Fruit fly (Drosophila melanogaster) whole organism, embryonic: ENCODE data around the gene Actn3.

ENCODE experiments used
- Adf1 ChIP-seq: fragments of 200-800 bp; sonication (Bioruptor generic); IDR thresholded peaks from 2 replicates; pipeline ENCODE4 v1.3.6; 2022; ENCODE audit warnings: missing biosample characterization, missing genetic modification characterization
- CG11247 ChIP-seq: fragments of 200-800 bp; sonication (Bioruptor generic); IDR thresholded peaks from 2 replicates; pipeline ENCODE4 v1.3.6; 2022; ENCODE audit warnings: missing biosample characterization, missing genetic modification characterization
- CG11560 ChIP-seq: fragments of 200-800 bp; sonication (Bioruptor generic); IDR thresholded peaks from 3 replicates; pipeline ENCODE4 v1.3.6; 2022; ENCODE audit warnings: missing biosample characterization, missing genetic modification characterization
- CG12942 ChIP-seq: fragments of 200-800 bp; sonication (Bioruptor generic); optimal IDR thresholded peaks from 3 replicates; lab custom pipeline; 2016; ENCODE audit warnings: missing biosample characterization, missing genetic modification characterization
- CG13624 ChIP-seq: fragments of 200-800 bp; sonication (Bioruptor generic); optimal IDR thresholded peaks from 2 replicates; lab custom pipeline; 2016; ENCODE audit warnings: missing biosample characterization, missing genetic modification characterization
- CG13775 ChIP-seq: fragments of 200-800 bp; sonication (Bioruptor generic); optimal IDR thresholded peaks from 3 replicates; lab custom pipeline; 2017; ENCODE audit warnings: missing biosample characterization, mild to moderate bottlenecking, missing genetic modification characterization
- CG14667 ChIP-seq: fragments of 200-800 bp; sonication (Bioruptor generic); IDR thresholded peaks from 2 replicates; pipeline ENCODE4 v1.3.6; 2022; ENCODE audit warnings: missing biosample characterization, missing genetic modification characterization
- CG15696 ChIP-seq: fragments of 200-800 bp; sonication (Bioruptor generic); optimal IDR thresholded peaks from 2 replicates; lab custom pipeline; 2019; ENCODE audit warnings: missing biosample characterization, mild to moderate bottlenecking, missing genetic modification characterization, moderate library complexity
- CG31365 ChIP-seq: fragments of 200-800 bp; sonication (Bioruptor generic); optimal IDR thresholded peaks from 2 replicates; lab custom pipeline; 2018; ENCODE audit warnings: missing biosample characterization, mild to moderate bottlenecking, missing genetic modification characterization
- CG3407 ChIP-seq: fragments of 200-800 bp; sonication (Bioruptor generic); optimal IDR thresholded peaks from 2 replicates; lab custom pipeline; 2018; ENCODE audit warnings: missing biosample characterization, mild to moderate bottlenecking, missing genetic modification characterization
- CG6683 ChIP-seq: fragments of 200-800 bp; sonication (Bioruptor generic); optimal IDR thresholded peaks from 2 replicates; lab custom pipeline; 2017; ENCODE audit warnings: missing biosample characterization, mild to moderate bottlenecking, missing genetic modification characterization, missing genetic modification reagents
- CG6689 ChIP-seq: fragments of 200-800 bp; sonication (Bioruptor generic); IDR thresholded peaks from 2 replicates; pipeline ENCODE4 v1.3.6; 2022; ENCODE audit warnings: missing biosample characterization, missing genetic modification characterization
- CG7745 ChIP-seq: fragments of 200-800 bp; sonication (Bioruptor generic); optimal IDR thresholded peaks from 2 replicates; lab custom pipeline; 2018; ENCODE audit warnings: missing biosample characterization, mild to moderate bottlenecking, missing genetic modification characterization, moderate library complexity
- CG7963 ChIP-seq: fragments of 200-800 bp; sonication (Bioruptor generic); IDR thresholded peaks from 3 replicates; pipeline ENCODE4 v1.3.6; 2022; ENCODE audit warnings: missing biosample characterization, missing genetic modification characterization; ENCODE audit not compliant: partially characterized antibody
- CG8290 ChIP-seq, 3 experiments: fragments of 200-800 bp; sonication (Bioruptor generic); optimal IDR thresholded peaks; 2 replicates each; lab custom pipeline; 2016 to 2019; ENCODE audit warnings: missing biosample characterization in 3 of 3, missing genetic modification characterization in 3 of 3, mild to moderate bottlenecking in 2 of 3, moderate library complexity in 1 of 3
- CG8478 ChIP-seq: fragments of >200 bp; optimal IDR thresholded peaks from 2 replicates; lab custom pipeline; 2018
- CG9817 ChIP-seq: fragments of 200-800 bp; sonication (Bioruptor generic); optimal IDR thresholded peaks from 2 replicates; lab custom pipeline; 2018; ENCODE audit warnings: missing biosample characterization, mild to moderate bottlenecking, missing genetic modification characterization, moderate library complexity
- CTCF ChIP-seq: fragments of 200-800 bp; sonication (Bioruptor generic); optimal IDR thresholded peaks from 2 replicates; lab custom pipeline; 2017; ENCODE audit warnings: missing biosample characterization, mild to moderate bottlenecking, missing genetic modification characterization, moderate library complexity
- D19A ChIP-seq: fragments of 200-800 bp; optimal IDR thresholded peaks from 3 replicates; lab custom pipeline; 2019; ENCODE audit warnings: missing biosample characterization, mild to moderate bottlenecking, missing genetic modification characterization, moderate library complexity
- Doc2 ChIP-seq: fragments of 200-800 bp; sonication (Bioruptor generic); IDR thresholded peaks from 2 replicates; pipeline ENCODE4 v1.3.6; 2022; ENCODE audit warnings: missing biosample characterization, missing genetic modification characterization
- ERR ChIP-seq: fragments of 200-800 bp; sonication (Bioruptor generic); optimal IDR thresholded peaks from 2 replicates; lab custom pipeline; 2016; ENCODE audit warnings: missing biosample characterization, missing genetic modification characterization
- Fer1 ChIP-seq: fragments of 200-800 bp; sonication (Bioruptor generic); optimal IDR thresholded peaks from 2 replicates; lab custom pipeline; 2017; ENCODE audit warnings: missing biosample characterization, mild to moderate bottlenecking, missing genetic modification characterization
- H15 ChIP-seq: fragments of 200-800 bp; sonication (Bioruptor generic); IDR thresholded peaks from 3 replicates; pipeline ENCODE4 v1.3.6; 2022; ENCODE audit warnings: missing biosample characterization, missing genetic modification characterization
- H2.0 ChIP-seq: fragments of 200-800 bp; sonication (Bioruptor generic); IDR thresholded peaks from 2 replicates; pipeline ENCODE4 v1.3.6; 2022; ENCODE audit warnings: missing biosample characterization, missing genetic modification characterization
- HLH54F ChIP-seq: fragments of 200-800 bp; sonication (Bioruptor generic); optimal IDR thresholded peaks from 3 replicates; lab custom pipeline; 2016; ENCODE audit warnings: missing biosample characterization, missing genetic modification characterization
- HmgZ ChIP-seq: fragments of 200-800 bp; sonication (Bioruptor generic); optimal IDR thresholded peaks from 2 replicates; lab custom pipeline; 2018; ENCODE audit warnings: missing biosample characterization, mild to moderate bottlenecking, missing genetic modification characterization
- Hr3 ChIP-seq: fragments of 200-800 bp; sonication (Bioruptor generic); optimal IDR thresholded peaks from 3 replicates; lab custom pipeline; 2016; ENCODE audit warnings: missing biosample characterization, missing genetic modification characterization
- Kr ChIP-seq: fragments of 200-800 bp; sonication (Bioruptor generic); optimal IDR thresholded peaks from 2 replicates; lab custom pipeline; 2017; ENCODE audit warnings: missing biosample characterization, mild to moderate bottlenecking, missing genetic modification characterization
- MBD-R2 ChIP-seq: fragments of 200-800 bp; sonication (Bioruptor generic); IDR thresholded peaks from 2 replicates; pipeline ENCODE4 v1.3.6; 2022; ENCODE audit warnings: missing biosample characterization, missing genetic modification characterization
- MTF-1 ChIP-seq: fragments of 200-800 bp; sonication (Bioruptor generic); optimal IDR thresholded peaks from 2 replicates; lab custom pipeline; 2018; ENCODE audit warnings: missing biosample characterization, mild to moderate bottlenecking, missing genetic modification characterization, borderline replicate concordance
- Optix ChIP-seq: fragments of 200-800 bp; sonication (Bioruptor generic); IDR thresholded peaks from 3 replicates; pipeline ENCODE4 v1.3.6; 2022; ENCODE audit warnings: missing biosample characterization, missing genetic modification characterization
- Rfx ChIP-seq: fragments of 200-800 bp; sonication (Bioruptor generic); IDR thresholded peaks from 2 replicates; pipeline ENCODE4 v1.3.6; 2022; ENCODE audit warnings: missing biosample characterization, missing genetic modification characterization
- Xrp1 ChIP-seq: fragments of 200-800 bp; sonication (Bioruptor generic); IDR thresholded peaks from 2 replicates; pipeline ENCODE4 v1.3.6; 2022; ENCODE audit warnings: missing biosample characterization, missing genetic modification characterization
- az2 ChIP-seq: fragments of 200-800 bp; sonication (Bioruptor generic); optimal IDR thresholded peaks from 3 replicates; lab custom pipeline; 2016; ENCODE audit warnings: missing biosample characterization, missing genetic modification characterization
- cg ChIP-seq: fragments of 200-800 bp; sonication (Bioruptor generic); optimal IDR thresholded peaks from 3 replicates; lab custom pipeline; 2019; ENCODE audit warnings: missing biosample characterization, mild to moderate bottlenecking, missing genetic modification characterization, moderate library complexity
- chn ChIP-seq: fragments of 200-800 bp; sonication (Bioruptor generic); optimal IDR thresholded peaks from 2 replicates; lab custom pipeline; 2016; ENCODE audit warnings: missing biosample characterization, missing genetic modification characterization
- corto ChIP-seq: fragments of 200-800 bp; sonication (Bioruptor generic); optimal IDR thresholded peaks from 2 replicates; lab custom pipeline; 2016; ENCODE audit warnings: missing biosample characterization, mild to moderate bottlenecking, missing genetic modification characterization, moderate library complexity
- crp ChIP-seq, 2 experiments: fragments of 200-800 bp; sonication (Bioruptor generic); optimal IDR thresholded peaks; 2 replicates in 1 of 2; 3 replicates in 1 of 2; lab custom pipeline; 2017; ENCODE audit warnings: missing biosample characterization in 2 of 2, missing genetic modification characterization in 2 of 2, mild to moderate bottlenecking in 1 of 2, moderate library complexity in 1 of 2
- ham ChIP-seq: fragments of 200-800 bp; sonication (Bioruptor generic); IDR thresholded peaks from 2 replicates; pipeline ENCODE4 v1.3.6; 2022; ENCODE audit warnings: missing biosample characterization, missing genetic modification characterization
- jigr1 ChIP-seq: fragments of 200-800 bp; sonication (Bioruptor generic); IDR thresholded peaks from 3 replicates; pipeline ENCODE4 v1.3.6; 2022; ENCODE audit warnings: missing biosample characterization, missing genetic modification characterization
- knrl ChIP-seq: fragments of 200-800 bp; sonication (Bioruptor generic); IDR thresholded peaks from 3 replicates; pipeline ENCODE4 v1.3.6; 2022; ENCODE audit warnings: missing biosample characterization, missing genetic modification characterization; ENCODE audit not compliant: partially characterized antibody
- mld ChIP-seq: fragments of 200-800 bp; sonication (Bioruptor generic); IDR thresholded peaks from 3 replicates; pipeline ENCODE4 v1.3.6; 2022; ENCODE audit warnings: missing biosample characterization, missing genetic modification characterization; ENCODE audit not compliant: partially characterized antibody
- nerfin-2 ChIP-seq: fragments of 200-800 bp; sonication (Bioruptor generic); IDR thresholded peaks from 2 replicates; pipeline ENCODE4 v1.3.6; 2022; ENCODE audit warnings: missing biosample characterization, missing genetic modification characterization; ENCODE audit not compliant: partially characterized antibody
- nmo ChIP-seq: fragments of 200-800 bp; sonication (Bioruptor generic); optimal IDR thresholded peaks from 2 replicates; lab custom pipeline; 2018; ENCODE audit warnings: missing biosample characterization, mild to moderate bottlenecking, missing genetic modification characterization, moderate library complexity
- peb ChIP-seq: fragments of 200-800 bp; sonication (Bioruptor generic); IDR thresholded peaks from 2 replicates; pipeline ENCODE4 v1.3.6; 2022; ENCODE audit warnings: missing biosample characterization, missing genetic modification characterization
- shn ChIP-seq: fragments of 200-800 bp; sonication (Bioruptor generic); optimal IDR thresholded peaks from 3 replicates; lab custom pipeline; 2016; ENCODE audit warnings: missing biosample characterization, missing genetic modification characterization
- slp2 ChIP-seq: fragments of 200-800 bp; sonication (Bioruptor generic); optimal IDR thresholded peaks from 2 replicates; lab custom pipeline; 2016; ENCODE audit warnings: missing biosample characterization, missing genetic modification characterization
- stwl ChIP-seq: fragments of 200-800 bp; sonication (Bioruptor generic); optimal IDR thresholded peaks from 3 replicates; lab custom pipeline; 2018; ENCODE audit warnings: missing biosample characterization, mild to moderate bottlenecking, missing genetic modification characterization, moderate library complexity
- ttk ChIP-seq: fragments of 200-800 bp; sonication (Bioruptor generic); IDR thresholded peaks from 2 replicates; pipeline ENCODE4 v2.1.2; 2022; ENCODE audit warnings: missing biosample characterization, missing genetic modification characterization
- wor ChIP-seq: fragments of 200-800 bp; sonication (Bioruptor generic); IDR thresholded peaks from 2 replicates; pipeline ENCODE4 v1.3.6; 2022; ENCODE audit warnings: missing biosample characterization, missing genetic modification characterization
- zen ChIP-seq: fragments of 200-800 bp; sonication (Bioruptor generic); optimal IDR thresholded peaks from 3 replicates; lab custom pipeline; 2018; ENCODE audit warnings: missing biosample characterization, mild to moderate bottlenecking, missing genetic modification characterization, moderate library complexity

The Actn3 gene

DNA sequence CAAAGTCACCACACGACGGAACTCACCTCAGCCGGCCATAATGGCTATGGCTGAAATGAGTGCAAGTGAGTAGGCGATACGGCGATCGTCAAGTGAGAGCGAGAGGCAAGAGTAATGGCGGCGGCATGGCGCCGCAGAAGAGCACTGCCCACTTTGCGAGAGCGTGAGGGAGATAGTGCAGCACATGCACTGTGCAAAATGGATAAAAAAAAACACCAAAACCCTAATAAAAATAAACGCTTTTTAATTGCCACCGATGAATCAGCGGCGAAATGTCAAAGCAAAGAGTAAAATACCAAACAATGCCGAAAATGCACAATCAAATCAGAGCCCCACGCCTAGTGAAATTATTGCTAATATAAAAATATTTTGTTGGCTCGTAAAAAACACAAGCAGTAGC is 28.9 kb downstream of the Actn3 start (continued):
- TF ChIP-seq zen (tag; lab: Kevin White, UChicago): peak; percentile 74
- TF ChIP-seq CG13624: peak; percentile 47
- no peak for TF ChIP-seq crp (GFP tag; optimal IDR thresholded peaks at IDR 0.05; lab: Kevin White, UChicago)
- TF ChIP-seq CG11560: no peak
- TF ChIP-seq Optix (GFP tag; lab: Robert Waterston, UW): 0 out of 3 replicates have a peak, but pooled peaks have one; percentile 48
- no peak for TF ChIP-seq HLH54F (GFP tag; lab: Kevin White, UChicago)
- TF ChIP-seq cg (GFP tag; lab: Kevin White, UChicago): peak; percentile 68
- no peak for TF ChIP-seq ham (GFP tag; lab: Robert Waterston, UW)
- TF ChIP-seq wor (GFP tag; lab: Robert Waterston, UW): no peak
- TF ChIP-seq shn (GFP tag; lab: Kevin White, UChicago): no peak
- no peak for TF ChIP-seq Hr3 (GFP tag; lab: Kevin White, UChicago)
- TF ChIP-seq CG11247 (GFP tag; lab: Robert Waterston, UW): no peak
- TF ChIP-seq H2.0 (GFP tag; lab: Robert Waterston, UW): 0 out of 2 replicates have a peak, but pooled peaks have one; percentile 4
- TF ChIP-seq Kr (GFP tag; lab: Kevin White, UChicago): no peak
- TF ChIP-seq corto: no peak
- TF ChIP-seq ERR (GFP tag; lab: Kevin White, UChicago): no peak
- no peak for TF ChIP-seq stwl (tag; lab: Kevin White, UChicago)
- peak; percentile 95 for TF ChIP-seq CG8478 (lab: Kevin White, UChicago)
- no peak for TF ChIP-seq Doc2 (GFP tag; lab: Robert Waterston, UW)
- TF ChIP-seq mld (GFP tag; lab: Robert Waterston, UW): no peak
- TF ChIP-seq CG13775 (GFP tag; lab: Kevin White, UChicago): no peak
- peak; percentile 41; the same call in 1 of the 2 replicates for TF ChIP-seq ttk (GFP tag; lab: Robert Waterston, UW)
- peak; percentile 24; the same call in 1 of the 2 replicates for TF ChIP-seq CG6689 (GFP tag; lab: Robert Waterston, UW)
- peak; percentile 32; the same call in 1 of the 2 replicates for TF ChIP-seq Xrp1 (GFP tag; lab: Robert Waterston, UW)
- TF ChIP-seq CG3407 (GFP tag; lab: Kevin White, UChicago): no peak
- peak; percentile 98 for TF ChIP-seq Adf1 (GFP tag; lab: Robert Waterston, UW)
- TF ChIP-seq Rfx (GFP tag; lab: Robert Waterston, UW): peak; percentile 56
- TF ChIP-seq CG6683 (GFP tag; lab: Kevin White, UChicago): no peak
- TF ChIP-seq CG31365 (tag; lab: Kevin White, UChicago): no peak
- peak; percentile 59 for TF ChIP-seq nmo (GFP tag; lab: Kevin White, UChicago)
- TF ChIP-seq MTF-1: no peak
- TF ChIP-seq MBD-R2 (GFP tag; lab: Robert Waterston, UW): no peak
- no peak for TF ChIP-seq CG9817
- no peak for TF ChIP-seq CG12942 (GFP tag; lab: Kevin White, UChicago)
- TF ChIP-seq CG15696 (tag; lab: Kevin White, UChicago): no peak
- no peak for TF ChIP-seq peb (GFP tag; lab: Robert Waterston, UW)
- peak; percentile 8 for TF ChIP-seq slp2 (GFP tag; lab: Kevin White, UChicago)
- no peak for TF ChIP-seq HmgZ
- no peak for TF ChIP-seq jigr1 (GFP tag; lab: Robert Waterston, UW)
- no peak for TF ChIP-seq CTCF (GFP tag; lab: Kevin White, UChicago)
- TF ChIP-seq knrl (GFP tag; lab: Robert Waterston, UW): 0 out of 3 replicates have a peak, but pooled peaks have one; percentile 28
- TF ChIP-seq nerfin-2 (GFP tag; lab: Robert Waterston, UW): no peak
- 0 out of 2 replicates have a peak, but pooled peaks have one; percentile 19 for TF ChIP-seq CG14667 (GFP tag; lab: Robert Waterston, UW)
- no peak for TF ChIP-seq az2 (GFP tag; lab: Kevin White, UChicago)
- TF ChIP-seq CG7745 (tag; lab: Kevin White, UChicago): no peak
- no peak for TF ChIP-seq CG8290 (GFP tag; optimal IDR thresholded peaks at IDR 0.05; lab: Kevin White, UChicago)
- TF ChIP-seq CG8290 (tag; optimal IDR thresholded peaks at IDR 0.05; lab: Kevin White, UChicago): no peak
- peak; percentile 27; the same call in 2 of the 3 replicates for TF ChIP-seq CG7963 (GFP tag; lab: Robert Waterston, UW)
- no peak for TF ChIP-seq Fer1 (GFP tag; lab: Kevin White, UChicago)
- TF ChIP-seq H15: 0 out of 3 replicates have a peak, but pooled peaks have one; percentile 33
- peak; percentile 17 for TF ChIP-seq chn (GFP tag; lab: Kevin White, UChicago)
- TF ChIP-seq D19A (tag; lab: Kevin White, UChicago): no peak
